Fruit fly (Drosophila melanogaster): ENCODE results near the gene ZC3H3.

DNA sequence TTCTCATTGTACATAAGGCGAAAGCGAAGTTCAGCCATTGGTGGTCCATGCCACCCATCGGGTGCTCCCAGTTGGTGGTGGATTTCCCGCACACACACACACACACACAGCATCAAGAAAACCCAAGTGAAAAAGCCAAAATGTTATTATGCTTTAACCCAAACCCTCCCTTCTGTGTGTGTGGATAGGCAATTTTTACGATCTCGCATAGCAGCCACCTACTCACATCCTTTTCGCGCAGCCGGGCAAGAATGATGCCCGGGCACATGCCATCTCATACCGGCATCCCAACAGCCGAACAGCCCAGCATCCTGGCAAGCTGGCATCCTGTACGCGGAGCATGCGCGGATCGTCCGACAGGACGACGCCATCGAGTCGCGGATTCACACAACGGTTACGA is 47.5 kb upstream of the ZC3H3 start:
- TF ChIP-seq CTCF (optimal IDR thresholded peaks at IDR 0.05) (no peak), CG8478 (optimal IDR thresholded peaks at IDR 0.05) (no peak)

All from S2 (cell line).